Fruit fly (Drosophila melanogaster) whole organism, wandering third instar larva: Measurements from ENCODE around the gene CG7974.
A peak's percentile ranks its signal among the peaks of the same experiment; 100 is the strongest.

ENCODE experiments used
- Abd-B ChIP-seq: fragments of >200 bp; optimal IDR thresholded peaks from 2 replicates; lab custom pipeline; 2017; ENCODE audit warnings: missing biosample characterization, missing genetic modification characterization
- CG32264 ChIP-seq: fragments of 200-800 bp; sonication (Bioruptor generic); optimal IDR thresholded peaks from 2 replicates; lab custom pipeline; 2016; ENCODE audit warnings: missing biosample characterization, missing genetic modification characterization
- CG9705 ChIP-seq: fragments of 200-800 bp; sonication (Bioruptor generic); optimal IDR thresholded peaks from 2 replicates; lab custom pipeline; 2018; ENCODE audit warnings: missing biosample characterization, mild to moderate bottlenecking, missing genetic modification characterization
- CrebA ChIP-seq: fragments of 200-800 bp; sonication (Bioruptor generic); optimal IDR thresholded peaks from 2 replicates; lab custom pipeline; 2016; ENCODE audit warnings: missing biosample characterization, mild to moderate bottlenecking, missing genetic modification characterization, borderline replicate concordance
- Dfd ChIP-seq: fragments of >200 bp; optimal IDR thresholded peaks from 2 replicates; lab custom pipeline; 2017; ENCODE audit warnings: missing biosample characterization, missing genetic modification characterization
- Dif ChIP-seq: fragments of 200-275, 200-300 bp; sonication (Bioruptor generic); optimal IDR thresholded peaks from 2 replicates; lab custom pipeline; 2018; ENCODE audit warnings: missing biosample characterization, missing genetic modification characterization; ENCODE audit not compliant: partially characterized antibody
- GATAd ChIP-seq: sonication (Bioruptor generic); optimal IDR thresholded peaks from 2 replicates; lab custom pipeline; 2016; ENCODE audit warnings: missing biosample characterization, missing genetic modification characterization
- HLH106 ChIP-seq: fragments of 200-800 bp; optimal IDR thresholded peaks from 3 replicates; lab custom pipeline; 2019; ENCODE audit warnings: missing biosample characterization, mild to moderate bottlenecking, missing genetic modification characterization, moderate library complexity
- Hnf4 ChIP-seq: fragments of 200-800 bp; sonication (Bioruptor generic); optimal IDR thresholded peaks from 2 replicates; lab custom pipeline; 2016; ENCODE audit warnings: missing biosample characterization, mild to moderate bottlenecking, missing genetic modification characterization
- Hr78 ChIP-seq: fragments of >200 bp; optimal IDR thresholded peaks from 2 replicates; lab custom pipeline; 2017; ENCODE audit warnings: missing biosample characterization, missing genetic modification characterization
- Hr83 ChIP-seq: fragments of 200-300 bp; sonication (Bioruptor generic); optimal IDR thresholded peaks from 2 replicates; lab custom pipeline; 2016; ENCODE audit warnings: missing biosample characterization, mild to moderate bottlenecking, missing genetic modification characterization, moderate library complexity; ENCODE audit not compliant: poor library complexity, severe bottlenecking
- Jra ChIP-seq: sonication (Bioruptor generic); optimal IDR thresholded peaks from 2 replicates; lab custom pipeline; 2016; ENCODE audit warnings: missing biosample characterization, missing genetic modification characterization
- Mio ChIP-seq: sonication (Bioruptor generic); optimal IDR thresholded peaks from 2 replicates; lab custom pipeline; 2016; ENCODE audit warnings: missing biosample characterization, missing genetic modification characterization
- Myc ChIP-seq: fragments of >200 bp; optimal IDR thresholded peaks from 2 replicates; lab custom pipeline; 2017
- N ChIP-seq: fragments of >200 bp; optimal IDR thresholded peaks from 2 replicates; lab custom pipeline; 2018; ENCODE audit warnings: missing biosample characterization, missing external identifiers, missing genetic modification characterization
- OdsH ChIP-seq: fragments of 200-800 bp; sonication (Bioruptor generic); optimal IDR thresholded peaks from 2 replicates; lab custom pipeline; 2016; ENCODE audit warnings: missing biosample characterization, mild to moderate bottlenecking, missing genetic modification characterization
- Rel ChIP-seq, 2 experiments: fragments of 200-800 bp; sonication (Bioruptor generic) in 1 of 2; optimal IDR thresholded peaks; 2 replicates in 1 of 2; 3 replicates in 1 of 2; lab custom pipeline; 2016 to 2019; ENCODE audit warnings: mild to moderate bottlenecking in 2 of 2, missing biosample characterization in 2 of 2, missing genetic modification characterization in 2 of 2, moderate library complexity in 1 of 2
- Sp1 ChIP-seq: fragments of 200-800 bp; sonication (Bioruptor generic); optimal IDR thresholded peaks from 3 replicates; lab custom pipeline; 2019; ENCODE audit warnings: missing biosample characterization, mild to moderate bottlenecking, missing genetic modification characterization, moderate library complexity
- Vsx2 ChIP-seq: fragments of 200-300, 225-300 bp; sonication (Bioruptor generic); optimal IDR thresholded peaks from 2 replicates; lab custom pipeline; 2018; ENCODE audit warnings: missing biosample characterization, missing genetic modification characterization; ENCODE audit not compliant: partially characterized antibody
- br ChIP-seq: fragments of 200-800 bp; sonication (Bioruptor generic); optimal IDR thresholded peaks from 2 replicates; lab custom pipeline; 2016; ENCODE audit warnings: missing biosample characterization, missing genetic modification characterization
- brk ChIP-seq: fragments of 200-800 bp; sonication (Bioruptor generic); optimal IDR thresholded peaks from 2 replicates; lab custom pipeline; 2016; ENCODE audit warnings: missing biosample characterization, mild to moderate bottlenecking, missing genetic modification characterization
- dl ChIP-seq, 2 experiments: fragments of 175-275, 200-275 bp in 1 of 2; fragments of 200-275 bp in 1 of 2; sonication (Bioruptor generic); optimal IDR thresholded peaks; lab custom pipeline; 2018; ENCODE audit warnings: mild to moderate bottlenecking in 2 of 2, missing biosample characterization in 2 of 2, missing genetic modification characterization in 2 of 2, moderate library complexity in 2 of 2; ENCODE audit not compliant: partially characterized antibody in 2 of 2, insufficient read depth in 1 of 2
- dmrt93B ChIP-seq: fragments of 200-800 bp; sonication (Bioruptor generic); optimal IDR thresholded peaks from 2 replicates; lab custom pipeline; 2018; ENCODE audit warnings: missing biosample characterization, mild to moderate bottlenecking, missing genetic modification characterization
- dsf ChIP-seq: sonication (Bioruptor generic); optimal IDR thresholded peaks from 2 replicates; lab custom pipeline; 2016; ENCODE audit warnings: missing biosample characterization, missing genetic modification characterization, borderline replicate concordance
- ey ChIP-seq: fragments of 200-800 bp; sonication (Bioruptor generic); optimal IDR thresholded peaks from 2 replicates; lab custom pipeline; 2016; ENCODE audit warnings: missing biosample characterization, missing genetic modification characterization
- foxo ChIP-seq, 2 experiments: fragments of 200-800 bp; sonication (Bioruptor generic); optimal IDR thresholded peaks; 2 replicates in 1 of 2; 3 replicates in 1 of 2; lab custom pipeline; 2016 to 2017; ENCODE audit warnings: missing biosample characterization in 2 of 2, missing genetic modification characterization in 2 of 2
- fru ChIP-seq: fragments of 200-800 bp; sonication (Bioruptor generic); optimal IDR thresholded peaks from 3 replicates; lab custom pipeline; 2016; ENCODE audit warnings: missing biosample characterization, mild to moderate bottlenecking, missing genetic modification characterization
- h ChIP-seq: fragments of 200-800 bp; sonication (Bioruptor generic); optimal IDR thresholded peaks from 3 replicates; lab custom pipeline; 2016; ENCODE audit warnings: missing biosample characterization, mild to moderate bottlenecking, missing genetic modification characterization
- jim ChIP-seq: fragments of 175-275, 200-325 bp; sonication (Bioruptor generic); optimal IDR thresholded peaks from 2 replicates; lab custom pipeline; 2016; ENCODE audit warnings: missing biosample characterization, mild to moderate bottlenecking, missing genetic modification characterization
- lola ChIP-seq: fragments of >200 bp; optimal IDR thresholded peaks from 2 replicates; lab custom pipeline; 2017; ENCODE audit warnings: missing biosample characterization, missing genetic modification characterization
- pan ChIP-seq: fragments of >200 bp; optimal IDR thresholded peaks from 2 replicates; lab custom pipeline; 2017
- psq ChIP-seq: fragments of 200-800 bp; sonication (Bioruptor generic); optimal IDR thresholded peaks from 3 replicates; lab custom pipeline; 2017; ENCODE audit warnings: missing biosample characterization, mild to moderate bottlenecking, missing genetic modification characterization, moderate library complexity
- rgr ChIP-seq: fragments of 200-800 bp; sonication (Bioruptor generic); optimal IDR thresholded peaks from 3 replicates; lab custom pipeline; 2016; ENCODE audit warnings: missing biosample characterization, mild to moderate bottlenecking, missing genetic modification characterization
- sage ChIP-seq: fragments of 200-800 bp; sonication (Bioruptor generic); optimal IDR thresholded peaks from 2 replicates; lab custom pipeline; 2016; ENCODE audit warnings: missing biosample characterization, mild to moderate bottlenecking, missing genetic modification characterization
- sv ChIP-seq: fragments of 200-800 bp; sonication (Bioruptor generic); optimal IDR thresholded peaks from 3 replicates; lab custom pipeline; 2016; ENCODE audit warnings: missing biosample characterization, missing genetic modification characterization
- tai ChIP-seq: sonication (Bioruptor generic); optimal IDR thresholded peaks from 2 replicates; lab custom pipeline; 2016; ENCODE audit warnings: missing biosample characterization, missing genetic modification characterization
- usp ChIP-seq: fragments of >200 bp; optimal IDR thresholded peaks from 2 replicates; lab custom pipeline; 2017; ENCODE audit warnings: missing biosample characterization, missing genetic modification characterization
- woc ChIP-seq: sonication (Bioruptor generic); optimal IDR thresholded peaks from 2 replicates; lab custom pipeline; 2016; ENCODE audit warnings: missing biosample characterization, mild to moderate bottlenecking, missing genetic modification characterization

CG7974 gene

dm6 chr3L:1665544-1665943, 606 bp downstream of the CG7974 start:
- TF ChIP-seq sage (no peak), ey (GFP tag; lab: Kevin White, UChicago) (no peak), dmrt93B (GFP tag; lab: Kevin White, UChicago) (no peak), Myc (lab: Kevin White, UChicago) (no peak), woc (GFP tag; lab: Kevin White, UChicago) (no peak), Hr78 (GFP tag; lab: Kevin White, UChicago) (no peak), Abd-B (no peak), GATAd (GFP tag; lab: Kevin White, UChicago) (no peak), Hr83 (GFP tag; lab: Kevin White, UChicago) (no peak), N (GFP tag; lab: Kevin White, UChicago) (no peak), tai (no peak), dl (GFP tag; optimal IDR thresholded peaks at IDR 0.05; lab: Kevin White, UChicago; ENCODE audit: insufficient read depth in 1 of 2, partially characterized antibody in 2 of 2) (no peak), Mio (GFP tag; lab: Kevin White, UChicago) (no peak), psq (GFP tag; lab: Kevin White, UChicago) (no peak), Dfd (GFP tag; lab: Kevin White, UChicago) (no peak), CG32264 (GFP tag; lab: Kevin White, UChicago) (no peak)

dm6 chr3L:1667423-1667822, 2.5 kb downstream of the CG7974 start:
- no peak for TF ChIP-seq tai
- TF ChIP-seq foxo (GFP tag; optimal IDR thresholded peaks at IDR 0.05; lab: Kevin White, UChicago), result no peak
- no peak for TF ChIP-seq jim
- no peak for TF ChIP-seq CG32264 (GFP tag; lab: Kevin White, UChicago)
- no peak for TF ChIP-seq Mio (GFP tag; lab: Kevin White, UChicago)
- TF ChIP-seq CrebA, result no peak
- TF ChIP-seq pan (lab: Kevin White, UChicago), result no peak

dm6 chr3L:1668504-1668903, 3.6 kb downstream of the CG7974 start, which contains the start of gene RpL23A:
Gene RpL23A, minus strand, starts transcription at chr3L:1668654.
- TF ChIP-seq tai (no peak), woc (GFP tag; lab: Kevin White, UChicago) (peak; percentile 32), Rel (GFP tag; optimal IDR thresholded peaks at IDR 0.05; lab: Kevin White, UChicago) (no peak), Rel (tag; optimal IDR thresholded peaks at IDR 0.05; lab: Kevin White, UChicago) (peak; percentile 70), OdsH (peak; percentile 88), Dif (GFP tag; lab: Kevin White, UChicago) (peak; percentile 59), Sp1 (GFP tag; lab: Kevin White, UChicago) (peak; percentile 89), jim (peak; percentile 64), pan (lab: Kevin White, UChicago) (no peak), Jra (GFP tag; lab: Kevin White, UChicago) (peak; percentile 56), CG9705 (peak; percentile 94), brk (GFP tag; lab: Kevin White, UChicago) (no peak), dmrt93B (GFP tag; lab: Kevin White, UChicago) (peak; percentile 96), Hr78 (GFP tag; lab: Kevin White, UChicago) (no peak), sv (GFP tag; lab: Kevin White, UChicago) (peak; percentile 95), psq (GFP tag; lab: Kevin White, UChicago) (peak; percentile 84), sage (peak; percentile 6), GATAd (GFP tag; lab: Kevin White, UChicago) (peak; percentile 48), fru (GFP tag; lab: Kevin White, UChicago) (peak; percentile 89), Dfd (GFP tag; lab: Kevin White, UChicago) (no peak), CrebA (no peak), CG32264 (GFP tag; lab: Kevin White, UChicago) (peak; percentile 77), dsf (GFP tag; lab: Kevin White, UChicago) (peak; percentile 53), foxo (GFP tag; optimal IDR thresholded peaks at IDR 0.05; lab: Kevin White, UChicago) (peak in 1 of 2 experiments; percentile 91), dl (GFP tag; optimal IDR thresholded peaks at IDR 0.05; lab: Kevin White, UChicago; ENCODE audit: insufficient read depth in 1 of 2, partially characterized antibody in 2 of 2) (peak; percentile 4 to 13), N (GFP tag; lab: Kevin White, UChicago) (no peak), Myc (lab: Kevin White, UChicago) (peak; percentile 8), Hr83 (GFP tag; lab: Kevin White, UChicago) (peak; percentile 97), Mio (GFP tag; lab: Kevin White, UChicago) (peak; percentile 80), usp (GFP tag; lab: Kevin White, UChicago) (no peak), ey (GFP tag; lab: Kevin White, UChicago) (peak; percentile 81), rgr (GFP tag; lab: Kevin White, UChicago) (peak; percentile 96), br (GFP tag; lab: Kevin White, UChicago) (peak; percentile 93), Hnf4 (no peak), Abd-B (no peak), HLH106 (tag; lab: Kevin White, UChicago) (peak; percentile 89), Vsx2 (GFP tag; lab: Kevin White, UChicago) (peak; percentile 93), h (GFP tag; lab: Kevin White, UChicago) (peak; percentile 92), lola (GFP tag; lab: Kevin White, UChicago) (no peak)
- TF ChIP-seq, all 38 proteins: peak for 27
